Fruit fly (Drosophila melanogaster) whole organism, embryonic: ENCODE measurements around the gene CG34149.

Source experiments
- C15 ChIP-seq: fragments of 200-800 bp; sonication (Bioruptor generic); IDR thresholded peaks from 3 replicates; pipeline ENCODE4 v1.3.6; 2022; ENCODE audit warnings: missing biosample characterization, missing genetic modification characterization
- CG1024 ChIP-seq: fragments of 200-800 bp; sonication (Bioruptor generic); IDR thresholded peaks from 2 replicates; pipeline ENCODE4 v1.3.6; 2022; ENCODE audit warnings: missing biosample characterization, missing genetic modification characterization
- CG10267 ChIP-seq: fragments of 200-800 bp; sonication (Bioruptor generic); optimal IDR thresholded peaks from 2 replicates; lab custom pipeline; 2018; ENCODE audit warnings: missing biosample characterization, mild to moderate bottlenecking, missing genetic modification characterization, moderate library complexity
- CG10431 ChIP-seq: fragments of 200-800 bp; sonication (Bioruptor generic); optimal IDR thresholded peaks from 3 replicates; lab custom pipeline; 2018; ENCODE audit warnings: missing biosample characterization, mild to moderate bottlenecking, missing genetic modification characterization
- CG11696 ChIP-seq: fragments of 200-800 bp; sonication (Bioruptor generic); IDR thresholded peaks from 2 replicates; pipeline ENCODE4 v1.3.6; 2022; ENCODE audit warnings: missing biosample characterization, missing genetic modification characterization
- CG12659 ChIP-seq: fragments of 200-800 bp; sonication (Bioruptor generic); optimal IDR thresholded peaks from 3 replicates; lab custom pipeline; 2017; ENCODE audit warnings: mild to moderate bottlenecking, missing biosample characterization, missing genetic modification reagents, missing genetic modification characterization
- CG14050 ChIP-seq: fragments of 200-800 bp; sonication (Bioruptor generic); IDR thresholded peaks from 3 replicates; pipeline ENCODE4 v1.3.6; 2022; ENCODE audit warnings: missing biosample characterization, missing genetic modification characterization
- CG17612 ChIP-seq: fragments of 200-800 bp; sonication (Bioruptor generic); IDR thresholded peaks from 2 replicates; pipeline ENCODE4 v1.3.6; 2022; ENCODE audit warnings: missing biosample characterization, missing genetic modification characterization
- CG18262 ChIP-seq: fragments of 200-800 bp; optimal IDR thresholded peaks from 3 replicates; lab custom pipeline; 2019; ENCODE audit warnings: missing biosample characterization, mild to moderate bottlenecking, missing genetic modification characterization, moderate library complexity
- CG18619 ChIP-seq: fragments of 200-800 bp; sonication (Bioruptor generic); optimal IDR thresholded peaks from 3 replicates; lab custom pipeline; 2017; ENCODE audit warnings: missing biosample characterization, mild to moderate bottlenecking, missing genetic modification characterization
- CG2202 ChIP-seq: fragments of 200-800 bp; sonication (Bioruptor generic); optimal IDR thresholded peaks from 2 replicates; lab custom pipeline; 2018; ENCODE audit warnings: missing biosample characterization, mild to moderate bottlenecking, missing genetic modification characterization
- CG30431 ChIP-seq: fragments of 200-800 bp; sonication (Bioruptor generic); optimal IDR thresholded peaks from 2 replicates; lab custom pipeline; 2017; ENCODE audit warnings: missing biosample characterization, missing genetic modification characterization
- CG31224 ChIP-seq: fragments of 200-800 bp; sonication (Bioruptor generic); IDR thresholded peaks from 2 replicates; pipeline ENCODE4 v1.3.6; 2022; ENCODE audit warnings: missing biosample characterization, missing genetic modification characterization
- CG4360 ChIP-seq: fragments of 200-800 bp; sonication (Bioruptor generic); IDR thresholded peaks from 2 replicates; pipeline ENCODE4 v1.3.6; 2022; ENCODE audit warnings: missing biosample characterization, missing genetic modification characterization
- CG5245 ChIP-seq: fragments of 200-800 bp; sonication (Bioruptor generic); optimal IDR thresholded peaks from 3 replicates; lab custom pipeline; 2016; ENCODE audit warnings: missing biosample characterization, missing genetic modification characterization
- CG8290 ChIP-seq, 3 experiments: fragments of 200-800 bp; sonication (Bioruptor generic); optimal IDR thresholded peaks; 2 replicates each; lab custom pipeline; 2016 to 2019; ENCODE audit warnings: missing biosample characterization in 3 of 3, missing genetic modification characterization in 3 of 3, mild to moderate bottlenecking in 2 of 3, moderate library complexity in 1 of 3
- CG9932 ChIP-seq: fragments of 200-800 bp; sonication (Bioruptor generic); IDR thresholded peaks from 2 replicates; pipeline ENCODE4 v1.3.6; 2022; ENCODE audit warnings: missing biosample characterization, missing genetic modification characterization
- Camta ChIP-seq: fragments of 200-800 bp; sonication (Bioruptor generic); optimal IDR thresholded peaks from 2 replicates; lab custom pipeline; 2016; ENCODE audit warnings: missing biosample characterization, missing genetic modification characterization
- CrebB ChIP-seq: fragments of 200-800 bp; sonication (Bioruptor generic); optimal IDR thresholded peaks from 3 replicates; lab custom pipeline; 2018; ENCODE audit warnings: missing biosample characterization, mild to moderate bottlenecking, missing genetic modification characterization
- Dll ChIP-seq: fragments of 200-800 bp; sonication (Bioruptor generic); IDR thresholded peaks from 4 replicates; pipeline ENCODE4 v1.3.6; 2022; ENCODE audit warnings: missing biosample characterization, missing genetic modification characterization; ENCODE audit not compliant: partially characterized antibody
- HLH3B ChIP-seq: fragments of 200-800 bp; sonication (Bioruptor generic); IDR thresholded peaks from 2 replicates; pipeline ENCODE4 v1.3.6; 2022; ENCODE audit warnings: missing biosample characterization, missing genetic modification characterization
- NC2β ChIP-seq: fragments of 200-800 bp; sonication (Bioruptor generic); optimal IDR thresholded peaks from 2 replicates; lab custom pipeline; 2016; ENCODE audit warnings: missing biosample characterization, missing genetic modification characterization
- Sin3A ChIP-seq: fragments of >200 bp; optimal IDR thresholded peaks from 2 replicates; lab custom pipeline; 2018
- Vsx1 ChIP-seq: fragments of 200-800 bp; sonication (Bioruptor generic); optimal IDR thresholded peaks from 2 replicates; lab custom pipeline; 2017; ENCODE audit warnings: missing biosample characterization, mild to moderate bottlenecking, missing genetic modification characterization, missing genetic modification reagents
- Xrp1 ChIP-seq: fragments of 200-800 bp; sonication (Bioruptor generic); IDR thresholded peaks from 2 replicates; pipeline ENCODE4 v1.3.6; 2022; ENCODE audit warnings: missing biosample characterization, missing genetic modification characterization
- YL-1 ChIP-seq: fragments of 200-800 bp; sonication (Bioruptor generic); optimal IDR thresholded peaks from 3 replicates; lab custom pipeline; 2017; ENCODE audit warnings: missing biosample characterization, mild to moderate bottlenecking, missing genetic modification characterization
- ase ChIP-seq: fragments of 200-800 bp; sonication (Bioruptor generic); IDR thresholded peaks from 3 replicates; pipeline ENCODE4 v1.3.6; 2022; ENCODE audit warnings: missing biosample characterization, missing genetic modification characterization
- bsh ChIP-seq, 2 experiments: fragments of 200-800 bp; sonication (Bioruptor generic); optimal IDR thresholded peaks; 2 replicates each; lab custom pipeline; 2017 to 2018; ENCODE audit warnings: mild to moderate bottlenecking in 2 of 2, missing biosample characterization in 2 of 2, missing genetic modification characterization in 2 of 2, moderate library complexity in 1 of 2
- chif ChIP-seq, 2 experiments: fragments of 200-800 bp; sonication (Bioruptor generic); optimal IDR thresholded peaks; 3 replicates each; lab custom pipeline; 2016; ENCODE audit warnings: missing biosample characterization in 2 of 2, missing genetic modification characterization in 2 of 2
- dimm ChIP-seq: fragments of 200-800 bp; sonication (Bioruptor generic); IDR thresholded peaks from 2 replicates; pipeline ENCODE4 v1.3.6; 2022; ENCODE audit warnings: missing biosample characterization, missing genetic modification characterization
- dmrt11E ChIP-seq: fragments of 200-800 bp; sonication (Bioruptor generic); optimal IDR thresholded peaks from 3 replicates; lab custom pipeline; 2018; ENCODE audit warnings: missing biosample characterization, mild to moderate bottlenecking, missing genetic modification characterization, moderate library complexity
- exex ChIP-seq: fragments of 200-800 bp; sonication (Bioruptor generic); optimal IDR thresholded peaks from 4 replicates; lab custom pipeline; 2018; ENCODE audit warnings: missing biosample characterization, mild to moderate bottlenecking, missing genetic modification characterization, moderate library complexity
- eyg ChIP-seq: fragments of 200-800 bp; sonication (Bioruptor generic); optimal IDR thresholded peaks from 3 replicates; lab custom pipeline; 2016; ENCODE audit warnings: missing biosample characterization, missing genetic modification characterization
- fd3F ChIP-seq: fragments of 200-800 bp; sonication (Bioruptor generic); optimal IDR thresholded peaks from 2 replicates; lab custom pipeline; 2018; ENCODE audit warnings: missing biosample characterization, mild to moderate bottlenecking, missing genetic modification characterization, moderate library complexity
- fd96Cb ChIP-seq: fragments of 200-800 bp; sonication (Bioruptor generic); optimal IDR thresholded peaks from 2 replicates; lab custom pipeline; 2018; ENCODE audit warnings: missing biosample characterization, mild to moderate bottlenecking, missing genetic modification characterization, moderate library complexity
- gsb-n ChIP-seq: fragments of 200-800 bp; sonication (Bioruptor generic); optimal IDR thresholded peaks from 3 replicates; lab custom pipeline; 2018; ENCODE audit warnings: missing biosample characterization, mild to moderate bottlenecking, missing genetic modification characterization
- jumu ChIP-seq: fragments of 200-800 bp; sonication (Bioruptor generic); optimal IDR thresholded peaks from 3 replicates; lab custom pipeline; 2016; ENCODE audit warnings: missing biosample characterization, missing genetic modification characterization
- org-1 ChIP-seq: fragments of 200-800 bp; sonication (Bioruptor generic); optimal IDR thresholded peaks from 2 replicates; lab custom pipeline; 2017; ENCODE audit warnings: missing biosample characterization, missing genetic modification characterization
- pros ChIP-seq: fragments of 200-800 bp; sonication (Bioruptor generic); optimal IDR thresholded peaks from 3 replicates; lab custom pipeline; 2019; ENCODE audit warnings: missing biosample characterization, mild to moderate bottlenecking, missing genetic modification characterization, moderate library complexity
- scrt ChIP-seq: fragments of 200-800 bp; sonication (Bioruptor generic); optimal IDR thresholded peaks from 2 replicates; lab custom pipeline; 2018; ENCODE audit warnings: missing biosample characterization, mild to moderate bottlenecking, missing genetic modification characterization, moderate library complexity
- sd ChIP-seq: fragments of 200-800 bp; sonication (Bioruptor generic); optimal IDR thresholded peaks from 3 replicates; lab custom pipeline; 2018; ENCODE audit warnings: missing biosample characterization, mild to moderate bottlenecking, missing genetic modification characterization, moderate library complexity
- sima ChIP-seq: fragments of 200-800 bp; sonication (Bioruptor generic); optimal IDR thresholded peaks from 2 replicates; lab custom pipeline; 2016; ENCODE audit warnings: missing biosample characterization, missing genetic modification characterization
- slou ChIP-seq: fragments of 200-800 bp; sonication (Bioruptor generic); optimal IDR thresholded peaks from 3 replicates; lab custom pipeline; 2016; ENCODE audit warnings: missing biosample characterization, missing genetic modification characterization
- ssp ChIP-seq: fragments of 200-800 bp; sonication (Bioruptor generic); IDR thresholded peaks from 2 replicates; pipeline ENCODE4 v1.3.6; 2022; ENCODE audit warnings: missing biosample characterization, missing genetic modification characterization
- tap ChIP-seq: fragments of 200-800 bp; optimal IDR thresholded peaks from 3 replicates; lab custom pipeline; 2019; ENCODE audit warnings: missing biosample characterization, mild to moderate bottlenecking, missing genetic modification characterization, moderate library complexity
- tio ChIP-seq: fragments of 200-800 bp; sonication (Bioruptor generic); optimal IDR thresholded peaks from 2 replicates; lab custom pipeline; 2017; ENCODE audit warnings: missing biosample characterization, missing genetic modification characterization, inconsistent platforms
- toy ChIP-seq: fragments of 200-800 bp; sonication (Bioruptor generic); IDR thresholded peaks from 2 replicates; pipeline ENCODE4 v1.3.6; 2022; ENCODE audit warnings: missing biosample characterization, missing genetic modification characterization
- tup ChIP-seq: fragments of 200-800 bp; sonication (Bioruptor generic); optimal IDR thresholded peaks from 2 replicates; lab custom pipeline; 2016; ENCODE audit warnings: missing biosample characterization, mild to moderate bottlenecking, missing genetic modification characterization, moderate library complexity
- vnd ChIP-seq: fragments of 200-800 bp; sonication (Bioruptor generic); IDR thresholded peaks from 3 replicates; pipeline ENCODE4 v1.3.6; 2022; ENCODE audit warnings: missing biosample characterization, missing genetic modification characterization; ENCODE audit not compliant: partially characterized antibody

The CG34149 gene

dm6 chr3R:22362218-22362907, 17.6 kb upstream of the CG34149 start, which contains the start of the genes JMJD6, CG7071 and Muted (continued):
- peak; percentile 31 for TF ChIP-seq sima
- peak; percentile 85 for TF ChIP-seq CG14050 (GFP tag; lab: Robert Waterston, UW)
- peak; percentile 86 for TF ChIP-seq CG10267 (tag; lab: Kevin White, UChicago)
- peak; percentile 73 for TF ChIP-seq gsb-n (tag; lab: Kevin White, UChicago)
- peak; percentile 82 to 92 for TF ChIP-seq chif (GFP tag; optimal IDR thresholded peaks at IDR 0.05; lab: Kevin White, UChicago)
- peak; percentile 79 for TF ChIP-seq fd96Cb (tag; lab: Kevin White, UChicago)
- peak; percentile 92 for TF ChIP-seq HLH3B
- peak; percentile 86 for TF ChIP-seq dmrt11E (tag; lab: Kevin White, UChicago)
- peak; percentile 88 for TF ChIP-seq Sin3A
- peak; percentile 25 for TF ChIP-seq pros (GFP tag; lab: Kevin White, UChicago)
- peak; percentile 42; the same call in 1 of the 2 replicates for TF ChIP-seq toy
- peak; percentile 88 for TF ChIP-seq slou (GFP tag; lab: Kevin White, UChicago)
- peak; percentile 90 for TF ChIP-seq ase
- TF ChIP-seq tio: peak; percentile 86
- TF ChIP-seq NC2β (GFP tag; lab: Kevin White, UChicago): peak; percentile 84
- TF ChIP-seq Dll (GFP tag; lab: Robert Waterston, UW): peak; percentile 95
- peak; percentile 88 for TF ChIP-seq Camta (GFP tag; lab: Kevin White, UChicago)
- TF ChIP-seq dimm: peak; percentile 64; the same call in 1 of the 2 replicates
- TF ChIP-seq CrebB (tag; lab: Kevin White, UChicago): peak; percentile 77
- TF ChIP-seq CG18619: peak; percentile 83
- peak; percentile 80 for TF ChIP-seq CG31224 (GFP tag; lab: Robert Waterston, UW)
- TF ChIP-seq exex (tag; lab: Kevin White, UChicago): peak; percentile 77
- TF ChIP-seq CG5245 (GFP tag; lab: Kevin White, UChicago): peak; percentile 84
- TF ChIP-seq CG30431 (GFP tag; lab: Kevin White, UChicago): peak; percentile 83
- TF ChIP-seq CG10431 (GFP tag; lab: Kevin White, UChicago): peak; percentile 77
- TF ChIP-seq CG18262 (tag; lab: Kevin White, UChicago): peak; percentile 76
- peak; percentile 96 for TF ChIP-seq YL-1 (GFP tag; lab: Kevin White, UChicago)
- peak; percentile 54 for TF ChIP-seq org-1 (GFP tag; lab: Kevin White, UChicago)
- peak; percentile 76 for TF ChIP-seq ssp (GFP tag; lab: Robert Waterston, UW)
- peak; percentile 35 for TF ChIP-seq CG8290 (GFP tag; optimal IDR thresholded peaks at IDR 0.05; lab: Kevin White, UChicago)
- TF ChIP-seq CG8290 (tag; optimal IDR thresholded peaks at IDR 0.05; lab: Kevin White, UChicago): peak; percentile 37 to 76
- peak; percentile 79 for TF ChIP-seq Vsx1
- TF ChIP-seq CG11696: peak; percentile 75
- TF ChIP-seq tup: peak; percentile 86
- TF ChIP-seq eyg (GFP tag; lab: Kevin White, UChicago): peak; percentile 81
- peak in 1 of 2 experiments; percentile 91 for TF ChIP-seq bsh (GFP tag; optimal IDR thresholded peaks at IDR 0.05; lab: Kevin White, UChicago)
- TF ChIP-seq scrt (GFP tag; lab: Kevin White, UChicago): peak; percentile 80
- TF ChIP-seq CG2202 (tag; lab: Kevin White, UChicago): peak; percentile 84
- TF ChIP-seq vnd: peak; percentile 77
- TF ChIP-seq Xrp1 (GFP tag; lab: Robert Waterston, UW): peak; percentile 94
- peak; percentile 73 for TF ChIP-seq sd (tag; lab: Kevin White, UChicago)
- peak; percentile 55; the same call in 1 of the 2 replicates for TF ChIP-seq CG4360 (GFP tag; lab: Robert Waterston, UW)
- peak; percentile 83 for TF ChIP-seq CG1024
- TF ChIP-seq tap (tag; lab: Kevin White, UChicago): peak; percentile 67
- TF ChIP-seq jumu: peak; percentile 88
- peak; percentile 98 for TF ChIP-seq CG9932 (GFP tag; lab: Robert Waterston, UW)
- TF ChIP-seq CG17612 (GFP tag; lab: Robert Waterston, UW): peak; percentile 81
- peak; percentile 97 for TF ChIP-seq CG12659 (GFP tag; lab: Kevin White, UChicago)
- TF ChIP-seq fd3F: peak; percentile 90
- TF ChIP-seq C15 (GFP tag; lab: Robert Waterston, UW): peak; percentile 74
